Fruit fly (Drosophila melanogaster) whole organism, prepupa: Measurements from ENCODE around the gene CG5973.
A peak's percentile ranks its signal among the peaks of the same experiment; 100 is the strongest.

Experiments
- CG10631 ChIP-seq: fragments of 200-800 bp; sonication (Bioruptor generic); optimal IDR thresholded peaks from 2 replicates; lab custom pipeline; 2016; ENCODE audit warnings: missing biosample characterization, missing genetic modification characterization
- CG10669 ChIP-seq: fragments of 200-800 bp; sonication (Bioruptor generic); optimal IDR thresholded peaks from 3 replicates; lab custom pipeline; 2018; ENCODE audit warnings: missing biosample characterization, mild to moderate bottlenecking, missing genetic modification characterization, moderate library complexity
- CG11762 ChIP-seq: fragments of 200-800 bp; sonication (Bioruptor generic); optimal IDR thresholded peaks from 3 replicates; lab custom pipeline; 2016; ENCODE audit warnings: missing biosample characterization, missing genetic modification characterization; ENCODE audit not compliant: insufficient read depth
- CG11902 ChIP-seq: fragments of 200-800 bp; sonication (Bioruptor generic); optimal IDR thresholded peaks from 3 replicates; lab custom pipeline; 2016; ENCODE audit warnings: missing biosample characterization, missing genetic modification characterization
- CG15336 ChIP-seq: fragments of 200-800 bp; sonication (Bioruptor generic); IDR thresholded peaks from 2 replicates; pipeline ENCODE4 v1.3.6; 2022; ENCODE audit warnings: missing biosample characterization, missing genetic modification characterization
- CG3032 ChIP-seq: fragments of 200-800 bp; optimal IDR thresholded peaks from 2 replicates; lab custom pipeline; 2019; ENCODE audit warnings: missing biosample characterization, mild to moderate bottlenecking, missing genetic modification characterization, moderate library complexity
- CG3919 ChIP-seq: fragments of 200-800 bp; sonication (Bioruptor generic); optimal IDR thresholded peaks from 3 replicates; lab custom pipeline; 2016; ENCODE audit warnings: missing biosample characterization, missing genetic modification characterization
- CG6163 ChIP-seq: fragments of 200-800 bp; sonication (Bioruptor generic); IDR thresholded peaks from 3 replicates; pipeline ENCODE4 v1.3.6; 2022; ENCODE audit warnings: missing biosample characterization, missing genetic modification characterization
- CG6808 ChIP-seq: fragments of 200-800 bp; sonication (Bioruptor generic); optimal IDR thresholded peaks from 3 replicates; lab custom pipeline; 2017; ENCODE audit warnings: missing biosample characterization, missing genetic modification characterization, mild to moderate bottlenecking, moderate library complexity, missing genetic modification reagents
- CG6854 ChIP-seq: fragments of 200-800 bp; sonication (Bioruptor generic); optimal IDR thresholded peaks from 2 replicates; lab custom pipeline; 2017; ENCODE audit warnings: missing biosample characterization, mild to moderate bottlenecking, missing genetic modification characterization
- CG7368 ChIP-seq: fragments of 200-800 bp; sonication (Bioruptor generic); optimal IDR thresholded peaks from 3 replicates; lab custom pipeline; 2016; ENCODE audit warnings: missing biosample characterization, missing genetic modification characterization
- CG8119 ChIP-seq: fragments of 200-800 bp; sonication (Bioruptor generic); IDR thresholded peaks from 3 replicates; pipeline ENCODE4 v1.3.6; 2022; ENCODE audit warnings: missing biosample characterization, missing genetic modification characterization
- CG8632 ChIP-seq: fragments of 200-800 bp; sonication (Bioruptor generic); optimal IDR thresholded peaks from 3 replicates; lab custom pipeline; 2016; ENCODE audit warnings: missing biosample characterization, missing genetic modification characterization
- Eip75B ChIP-seq: fragments of 200-800 bp; sonication (Bioruptor generic); optimal IDR thresholded peaks from 3 replicates; lab custom pipeline; 2016; ENCODE audit warnings: missing biosample characterization, missing genetic modification characterization
- Eip93F ChIP-seq: fragments of 200-800 bp; sonication (Bioruptor generic); optimal IDR thresholded peaks from 2 replicates; lab custom pipeline; 2016; ENCODE audit warnings: missing biosample characterization, mild to moderate bottlenecking, missing genetic modification characterization
- Ets96B ChIP-seq: fragments of 200-800 bp; optimal IDR thresholded peaks from 2 replicates; lab custom pipeline; 2019; ENCODE audit warnings: missing biosample characterization, mild to moderate bottlenecking, missing genetic modification characterization, moderate library complexity
- Hr4 ChIP-seq: fragments of 200-800 bp; sonication (Bioruptor generic); optimal IDR thresholded peaks from 3 replicates; lab custom pipeline; 2016; ENCODE audit warnings: missing biosample characterization, missing genetic modification characterization
- Lpt ChIP-seq: fragments of 200-800 bp; sonication (Bioruptor generic); optimal IDR thresholded peaks from 3 replicates; lab custom pipeline; 2016; ENCODE audit warnings: missing biosample characterization, missing genetic modification characterization
- Met ChIP-seq: fragments of 200-800 bp; sonication (Bioruptor generic); optimal IDR thresholded peaks from 3 replicates; lab custom pipeline; 2016; ENCODE audit warnings: missing biosample characterization, missing genetic modification characterization
- OdsH ChIP-seq: fragments of 200-800 bp; sonication (Bioruptor generic); optimal IDR thresholded peaks from 3 replicates; lab custom pipeline; 2016; ENCODE audit warnings: missing biosample characterization, missing genetic modification characterization
- Sox14 ChIP-seq: fragments of 200-800 bp; sonication (Bioruptor generic); optimal IDR thresholded peaks from 3 replicates; lab custom pipeline; 2016; ENCODE audit warnings: missing biosample characterization, missing genetic modification characterization
- Sox15 ChIP-seq: fragments of 200-800 bp; sonication (Bioruptor generic); optimal IDR thresholded peaks from 3 replicates; lab custom pipeline; 2016; ENCODE audit warnings: missing biosample characterization, missing genetic modification characterization
- achi ChIP-seq: fragments of 200-800 bp; sonication (Bioruptor generic); optimal IDR thresholded peaks from 3 replicates; lab custom pipeline; 2016; ENCODE audit warnings: missing biosample characterization, missing genetic modification characterization
- acj6 ChIP-seq: fragments of 200-800 bp; sonication (Bioruptor generic); optimal IDR thresholded peaks from 3 replicates; lab custom pipeline; 2016; ENCODE audit warnings: missing biosample characterization, missing genetic modification characterization
- dac ChIP-seq: fragments of 200-800 bp; sonication (Bioruptor generic); optimal IDR thresholded peaks from 2 replicates; lab custom pipeline; 2017; ENCODE audit warnings: missing biosample characterization, mild to moderate bottlenecking, missing genetic modification characterization
- eg ChIP-seq: fragments of 200-800 bp; sonication (Bioruptor generic); IDR thresholded peaks from 3 replicates; pipeline ENCODE4 v1.3.6; 2022; ENCODE audit warnings: missing biosample characterization, missing genetic modification characterization
- esn ChIP-seq: fragments of 200-800 bp; sonication (Bioruptor generic); optimal IDR thresholded peaks from 2 replicates; lab custom pipeline; 2016; ENCODE audit warnings: missing biosample characterization, mild to moderate bottlenecking, missing genetic modification characterization, moderate library complexity
- fkh ChIP-seq: fragments of 200-800 bp; sonication (Bioruptor generic); optimal IDR thresholded peaks from 3 replicates; lab custom pipeline; 2017; ENCODE audit warnings: missing biosample characterization, mild to moderate bottlenecking, missing genetic modification characterization, moderate library complexity
- salr ChIP-seq, 2 experiments: fragments of 200-800 bp; sonication (Bioruptor generic); optimal IDR thresholded peaks; 3 replicates each; lab custom pipeline; 2016 to 2018; ENCODE audit warnings: missing biosample characterization in 2 of 2, missing genetic modification characterization in 2 of 2, mild to moderate bottlenecking in 1 of 2
- ss ChIP-seq, 2 experiments: fragments of 200-800 bp; sonication (Bioruptor generic); optimal IDR thresholded peaks; 2 replicates in 1 of 2; 3 replicates in 1 of 2; lab custom pipeline; 2017 to 2018; ENCODE audit warnings: mild to moderate bottlenecking in 2 of 2, missing biosample characterization in 2 of 2, missing genetic modification characterization in 2 of 2, moderate library complexity in 1 of 2
- svp ChIP-seq: fragments of 200-800 bp; sonication (Bioruptor generic); peaks from one replicate; lab custom pipeline; 2016; ENCODE audit warnings: missing biosample characterization, missing genetic modification characterization
- topi ChIP-seq: fragments of 200-800 bp; sonication (Bioruptor generic); optimal IDR thresholded peaks from 3 replicates; lab custom pipeline; 2016; ENCODE audit warnings: missing biosample characterization, missing genetic modification characterization
- vri ChIP-seq: fragments of 200-800 bp; sonication (Bioruptor generic); optimal IDR thresholded peaks from 3 replicates; lab custom pipeline; 2016; ENCODE audit warnings: missing biosample characterization, mild to moderate bottlenecking, missing genetic modification characterization

CG5973 gene

dm6 chr2L:7396962-7397361, 40.3 kb upstream of the CG5973 start (continued):
- peak; percentile 65 for TF ChIP-seq CG10631 (GFP tag; lab: Kevin White, UChicago)
- TF ChIP-seq eg (GFP tag; lab: Robert Waterston, UW) = peak; percentile 79
- peak; percentile 72 for TF ChIP-seq Met (GFP tag; lab: Kevin White, UChicago)
- TF ChIP-seq esn = peak; percentile 76
- peak; percentile 86 for TF ChIP-seq CG10669 (GFP tag; lab: Kevin White, UChicago)
- TF ChIP-seq achi (GFP tag; lab: Kevin White, UChicago) = peak; percentile 73
- TF ChIP-seq salr (GFP tag; optimal IDR thresholded peaks at IDR 0.05; lab: Kevin White, UChicago) = peak; percentile 37 to 47
- peak; percentile 83 for TF ChIP-seq Eip75B (GFP tag; lab: Kevin White, UChicago)

DNA sequence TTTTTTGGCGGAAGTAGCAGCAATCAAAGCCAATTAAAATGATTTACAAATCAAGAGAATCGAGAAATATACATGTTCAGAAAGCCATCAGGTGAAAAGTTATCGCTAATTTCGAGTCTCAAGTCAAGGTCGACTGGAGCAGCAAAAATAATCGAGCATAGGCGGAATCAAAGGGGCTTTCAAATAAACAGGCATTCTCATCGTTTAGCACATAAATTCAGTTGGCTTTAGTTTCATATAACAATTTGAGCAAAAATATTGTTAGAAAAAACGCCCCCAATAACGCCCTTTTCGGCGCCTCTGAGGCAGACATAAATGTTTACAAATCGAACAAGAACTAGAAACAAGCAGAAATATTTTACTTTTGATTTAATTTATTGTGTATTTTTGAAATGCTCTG, 39.5 kb upstream of the CG5973 start:
- TF ChIP-seq acj6 (GFP tag; lab: Kevin White, UChicago) = no peak
- TF ChIP-seq CG11902 = no peak
- TF ChIP-seq CG8119 = no peak
- no peak for TF ChIP-seq CG7368 (GFP tag; lab: Kevin White, UChicago)
- no peak for TF ChIP-seq CG3919 (GFP tag; lab: Kevin White, UChicago)
- TF ChIP-seq vri = no peak
- no peak for TF ChIP-seq dac (GFP tag; lab: Kevin White, UChicago)

- no peak for TF ChIP-seq CG11762 (GFP tag; lab: Kevin White, UChicago)
- no peak for TF ChIP-seq CG8632 (GFP tag; lab: Kevin White, UChicago)
- TF ChIP-seq Lpt (GFP tag; lab: Kevin White, UChicago) = no peak
- TF ChIP-seq CG3032 = no peak
- TF ChIP-seq topi (GFP tag; lab: Kevin White, UChicago) = no peak
- no peak for TF ChIP-seq OdsH
- TF ChIP-seq Ets96B (tag; lab: Kevin White, UChicago) = no peak
- TF ChIP-seq eg (GFP tag; lab: Robert Waterston, UW) = no peak
- no peak for TF ChIP-seq Eip93F (GFP tag; lab: Kevin White, UChicago)
- TF ChIP-seq, all 60 proteins: peak for 0
These were observed 38.8 kb upstream of the CG5973 start, which contains the start of gene CG5160 for dm6 chr2L:7398528-7398927. Gene CG5160 (minus strand): TSS chr2L:7398750.

DNA sequence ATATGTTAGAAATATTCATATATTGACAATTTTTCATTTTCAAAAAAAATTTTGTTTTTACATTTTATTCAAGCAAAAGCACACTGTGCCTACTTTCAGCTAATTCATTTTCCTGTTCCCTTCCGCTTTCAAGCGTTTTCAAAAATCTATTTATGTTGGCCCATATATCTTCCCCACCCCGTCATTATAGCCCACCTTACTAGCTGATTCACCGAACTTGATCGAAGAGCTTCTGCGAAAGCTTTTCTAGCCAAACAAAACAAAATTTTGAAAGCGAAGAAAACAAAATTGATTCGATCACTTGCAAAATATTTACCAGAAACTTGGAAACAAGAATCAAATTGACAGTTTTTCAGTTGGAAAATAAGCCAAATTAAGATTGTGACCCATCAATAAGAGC, 36.3 kb upstream of the CG5973 start, which contains the start of gene CG5171:
Gene CG5171, plus strand, starts transcription at position 311 of the 400 bp plus-strand sequence.
- TF ChIP-seq Ets96B (tag; lab: Kevin White, UChicago) = no peak
- TF ChIP-seq CG15336 (GFP tag; lab: Robert Waterston, UW) = no peak
- no peak for TF ChIP-seq Hr4 (GFP tag; lab: Kevin White, UChicago)
- no peak for TF ChIP-seq ss (GFP tag; optimal IDR thresholded peaks at IDR 0.05; lab: Kevin White, UChicago)
- no peak for TF ChIP-seq CG6808 (GFP tag; lab: Kevin White, UChicago)
- TF ChIP-seq Sox14 (GFP tag; lab: Kevin White, UChicago) = no peak
- TF ChIP-seq CG3032 = no peak
- no peak for TF ChIP-seq CG11762 (GFP tag; lab: Kevin White, UChicago)
- TF ChIP-seq Sox15 (GFP tag; lab: Kevin White, UChicago) = no peak
- TF ChIP-seq CG6854 (GFP tag; lab: Kevin White, UChicago) = no peak
- TF ChIP-seq Lpt (GFP tag; lab: Kevin White, UChicago) = no peak

dm6 chr2L:7401627-7402026, 35.7 kb upstream of the CG5973 start:
- TF ChIP-seq CG8632 (GFP tag; lab: Kevin White, UChicago) (no peak), Hr4 (GFP tag; lab: Kevin White, UChicago) (peak; percentile 53), svp (GFP tag; lab: Kevin White, UChicago) (peak; percentile 55), eg (GFP tag; lab: Robert Waterston, UW) (peak; percentile 71; the same call in 2 of the 3 replicates), CG6163 (GFP tag; lab: Robert Waterston, UW) (no peak), CG8119 (peak; percentile 53; the same call in 2 of the 3 replicates), CG15336 (GFP tag; lab: Robert Waterston, UW) (peak; percentile 60; the same call in 1 of the 2 replicates), fkh (GFP tag; lab: Kevin White, UChicago) (peak; percentile 76)
- TF ChIP-seq, all 60 proteins: peak for 6
